Fruit fly (Drosophila melanogaster) whole organism, pupa: Measurements from ENCODE around the gene CG32762.

Experiments
- CG8159 ChIP-seq: fragments of 200-800 bp; sonication (Bioruptor generic); optimal IDR thresholded peaks from 3 replicates; lab custom pipeline; 2018; ENCODE audit warnings: missing biosample characterization, mild to moderate bottlenecking, missing genetic modification characterization, moderate library complexity
- CG8301 ChIP-seq: fragments of 200-800 bp; sonication (Bioruptor generic); optimal IDR thresholded peaks from 2 replicates; lab custom pipeline; 2018; ENCODE audit warnings: missing biosample characterization, mild to moderate bottlenecking, missing genetic modification characterization
- EcR ChIP-seq: fragments of 200-800 bp; sonication (Bioruptor generic); optimal IDR thresholded peaks from 3 replicates; lab custom pipeline; 2019; ENCODE audit warnings: missing biosample characterization, missing genetic modification characterization, mild to moderate bottlenecking, moderate library complexity, missing genetic modification reagents

dm6 chrX:5515151-5515550 is 14.1 kb upstream of the CG32762 start:
- TF ChIP-seq CG8159 (tag; lab: Kevin White, UChicago) (no peak), EcR (GFP tag; lab: Kevin White, UChicago) (no peak), CG8301 (tag; lab: Kevin White, UChicago) (no peak)
